Fruit fly (Drosophila melanogaster): ENCODE data around the gene Cpr76Bd.

The Cpr76Bd gene

dm6 chr3L:19560695-19561246, 28.2 kb downstream of the Cpr76Bd start (continued):
- TF ChIP-seq pan (optimal IDR thresholded peaks at IDR 0.05) (no peak), pan (GFP tag; optimal IDR thresholded peaks at IDR 0.05 in 1 of 2, IDR thresholded peaks at IDR 0.05 in 1 of 2) (peak in 1 of 2 experiments; percentile 94), trh (GFP tag; optimal IDR thresholded peaks at IDR 0.05) (peak; percentile 94), CG10462 (GFP tag; optimal IDR thresholded peaks at IDR 0.05) (peak; percentile 92), CG10147 (GFP tag; optimal IDR thresholded peaks at IDR 0.05) (peak; percentile 94), ssp (GFP tag; IDR thresholded peaks at IDR 0.05) (peak; percentile 87), nerfin-2 (GFP tag; IDR thresholded peaks at IDR 0.05; ENCODE audit: partially characterized antibody) (no peak), Doc2 (GFP tag; IDR thresholded peaks at IDR 0.05) (no peak), B-H1 (GFP tag; IDR thresholded peaks at IDR 0.05) (peak; percentile 93), CG13775 (GFP tag; optimal IDR thresholded peaks at IDR 0.05) (peak; percentile 95), peb (GFP tag; IDR thresholded peaks at IDR 0.05) (peak; percentile 86), CG15269 (tag; optimal IDR thresholded peaks at IDR 0.05) (peak; percentile 96), ato (GFP tag; IDR thresholded peaks at IDR 0.05; ENCODE audit: partially characterized antibody) (no peak), Blimp-1 (GFP tag; optimal IDR thresholded peaks at IDR 0.05) (peak; percentile 93), CG32767 (GFP tag; IDR thresholded peaks at IDR 0.05) (peak; percentile 91), ken (GFP tag; IDR thresholded peaks at IDR 0.05) (peak; percentile 93), CG12104 (GFP tag; optimal IDR thresholded peaks at IDR 0.05) (peak; percentile 93), CG7271 (tag; optimal IDR thresholded peaks at IDR 0.05) (peak; percentile 99), bbx (GFP tag; IDR thresholded peaks at IDR 0.05; ENCODE audit: partially characterized antibody) (no peak), dati (GFP tag; IDR thresholded peaks at IDR 0.05) (peak; percentile 91), Fer3 (tag; optimal IDR thresholded peaks at IDR 0.05) (peak; percentile 94), CG18619 (GFP tag; optimal IDR thresholded peaks at IDR 0.05) (peak; percentile 92), hbn (GFP tag; IDR thresholded peaks at IDR 0.05; ENCODE audit: partially characterized antibody) (no peak), CG13424 (tag; optimal IDR thresholded peaks at IDR 0.05) (peak; percentile 97), Hr78 (GFP tag; optimal IDR thresholded peaks at IDR 0.05) (peak in 1 of 2 experiments; percentile 78), pita (GFP tag; optimal IDR thresholded peaks at IDR 0.05) (no peak), CG11093 (GFP tag; IDR thresholded peaks at IDR 0.05) (peak; percentile 87), pnt (GFP tag; optimal IDR thresholded peaks at IDR 0.05) (peak; percentile 93), Lpt (GFP tag; optimal IDR thresholded peaks at IDR 0.05) (no peak), CTCF (GFP tag; optimal IDR thresholded peaks at IDR 0.05) (peak; percentile 47), CG11560 (tag; IDR thresholded peaks at IDR 0.05) (no peak; the same call in none of the 3 replicates), CG18764 (GFP tag; optimal IDR thresholded peaks at IDR 0.05) (peak; percentile 92), BEAF-32 (GFP tag; optimal IDR thresholded peaks at IDR 0.05) (peak; percentile 10), br (optimal IDR thresholded peaks at IDR 0.05) (no peak), HLH4C (GFP tag; IDR thresholded peaks at IDR 0.05; ENCODE audit: partially characterized antibody) (no peak), Ravus (GFP tag; IDR thresholded peaks at IDR 0.05) (peak; percentile 69), Elba2 (GFP tag; optimal IDR thresholded peaks at IDR 0.05) (peak; percentile 96), disco-r (GFP tag; optimal IDR thresholded peaks at IDR 0.05) (peak; percentile 83), CG1792 (GFP tag; optimal IDR thresholded peaks at IDR 0.05) (peak; percentile 81), Vsx1 (GFP tag; optimal IDR thresholded peaks at IDR 0.05) (peak; percentile 92), Sry-β (GFP tag; optimal IDR thresholded peaks at IDR 0.05) (peak; percentile 62), CG10209 (GFP tag; optimal IDR thresholded peaks at IDR 0.05) (peak; percentile 95), CG43689 (GFP tag; IDR thresholded peaks at IDR 0.05) (peak; percentile 77), CG3995 (GFP tag; optimal IDR thresholded peaks at IDR 0.05) (peak; percentile 69), fd64A (GFP tag; optimal IDR thresholded peaks at IDR 0.05) (peak; percentile 92), CG2199 (GFP tag; IDR thresholded peaks at IDR 0.05) (peak; percentile 93), knrl (GFP tag; IDR thresholded peaks at IDR 0.05; ENCODE audit: partially characterized antibody) (no peak), CG31365 (tag; optimal IDR thresholded peaks at IDR 0.05) (peak; percentile 65), CG8290 (GFP tag; optimal IDR thresholded peaks at IDR 0.05) (peak; percentile 95), CG8290 (tag; optimal IDR thresholded peaks at IDR 0.05) (peak; percentile 76 to 94), CG18476 (GFP tag; optimal IDR thresholded peaks at IDR 0.05) (peak; percentile 92)
